Worm (Caenorhabditis elegans): ENCODE results near the gene C17H12.3.

The C17H12.3 gene

ce11 chrIV:6792380-6793309 lies 2.8 kb downstream of the C17H12.3 start:
- TF ChIP-seq syd-9 (tag; optimal IDR thresholded peaks at IDR 0.05) (no peak), unc-55 (GFP tag; optimal IDR thresholded peaks at IDR 0.05) (no peak), eyg-1 (tag; optimal IDR thresholded peaks at IDR 0.05) (no peak), fkh-6 (tag; optimal IDR thresholded peaks at IDR 0.05) (no peak), Y22D7AL.16 (tag; optimal IDR thresholded peaks at IDR 0.05) (no peak)

ce11 chrIV:6790438-6791124 lies 4.8 kb downstream of the C17H12.3 start, which contains the start of the genes C17H12.2 and vha-8:
TSS of gene C17H12.2 (minus strand) at chrIV:6790488.
TSS of gene vha-8 (plus strand) at chrIV:6791074.
- TF ChIP-seq dve-1 (tag; optimal IDR thresholded peaks at IDR 0.05), result peak; percentile 75
- TF ChIP-seq lim-6 (tag; optimal IDR thresholded peaks at IDR 0.05), result peak; percentile 18
- TF ChIP-seq ceh-48 (tag; optimal IDR thresholded peaks at IDR 0.05), result peak; percentile 62
- peak; percentile 85 for TF ChIP-seq ceh-31 (tag; optimal IDR thresholded peaks at IDR 0.05)
- no peak for TF ChIP-seq lin-11 (tag; optimal IDR thresholded peaks at IDR 0.05)
- peak; percentile 2 for TF ChIP-seq pax-1 (tag; optimal IDR thresholded peaks at IDR 0.05)
- peak; percentile 51 for TF ChIP-seq ceh-2 (tag; optimal IDR thresholded peaks at IDR 0.05)
- peak; percentile 87 for TF ChIP-seq tbx-2 (tag; optimal IDR thresholded peaks at IDR 0.05)
- peak; percentile 32 for TF ChIP-seq C08G9.2 (tag; optimal IDR thresholded peaks at IDR 0.05)
- peak; percentile 52 for TF ChIP-seq ceh-34 (tag; optimal IDR thresholded peaks at IDR 0.05)
- TF ChIP-seq ceh-30 (tag; optimal IDR thresholded peaks at IDR 0.05), result peak; percentile 71
- peak; percentile 96 for TF ChIP-seq nfya-1 (tag; optimal IDR thresholded peaks at IDR 0.05)
- TF ChIP-seq T23F11.4 (GFP tag; optimal IDR thresholded peaks at IDR 0.05), result peak; percentile 25
- TF ChIP-seq unc-42 (tag; optimal IDR thresholded peaks at IDR 0.05), result peak; percentile 77
- no peak for TF ChIP-seq ceh-19 (GFP tag; optimal IDR thresholded peaks at IDR 0.05)
- TF ChIP-seq F13H6.1 (tag; optimal IDR thresholded peaks at IDR 0.05), result no peak
- peak; percentile 45 for TF ChIP-seq ztf-16 (tag; optimal IDR thresholded peaks at IDR 0.05)
- TF ChIP-seq pqm-1 (tag; optimal IDR thresholded peaks at IDR 0.05), result peak; percentile 30
- TF ChIP-seq madf-2 (tag; optimal IDR thresholded peaks at IDR 0.05), result peak; percentile 30
- peak; percentile 10 for TF ChIP-seq ceh-14 (tag; optimal IDR thresholded peaks at IDR 0.05)
- peak; percentile 44 for TF ChIP-seq ref-2 (tag; optimal IDR thresholded peaks at IDR 0.05)
- no peak for TF ChIP-seq Y22D7AL.16 (tag; optimal IDR thresholded peaks at IDR 0.05)
- TF ChIP-seq npax-4 (tag; optimal IDR thresholded peaks at IDR 0.05), result no peak
- no peak for TF ChIP-seq unc-3 (GFP tag; conservative IDR thresholded peaks at IDR 0.05)
- TF ChIP-seq unc-3 (tag; optimal IDR thresholded peaks at IDR 0.05), result peak; percentile 22
- no peak for TF ChIP-seq mec-3 (tag; optimal IDR thresholded peaks at IDR 0.05; ENCODE audit: borderline replicate concordance)
- TF ChIP-seq ets-4 (tag; optimal IDR thresholded peaks at IDR 0.05), result peak; percentile 17
- peak; percentile 86 for TF ChIP-seq ceh-18 (tag; optimal IDR thresholded peaks at IDR 0.05)
- TF ChIP-seq pros-1 (tag; optimal IDR thresholded peaks at IDR 0.05), result no peak
- TF ChIP-seq hlh-30 (tag; optimal IDR thresholded peaks at IDR 0.05; ENCODE audit: insufficient read depth), result peak; percentile 59
- TF ChIP-seq che-1 (tag; optimal IDR thresholded peaks at IDR 0.05), result peak; percentile 8
- TF ChIP-seq pat-9 (tag; optimal IDR thresholded peaks at IDR 0.05), result no peak
- peak; percentile 25 for TF ChIP-seq elt-2 (tag; optimal IDR thresholded peaks at IDR 0.05)
- peak; percentile 75 for TF ChIP-seq rnt-1 (tag; optimal IDR thresholded peaks at IDR 0.05)
- TF ChIP-seq pha-2 (tag; optimal IDR thresholded peaks at IDR 0.05), result no peak
- peak; percentile 67 for TF ChIP-seq unc-55 (GFP tag; optimal IDR thresholded peaks at IDR 0.05)

Data from whole organism, late embryonic.